Fruit fly (Drosophila melanogaster) whole organism, embryonic: Measurements from ENCODE around the gene PIP4K.

Source experiments
- BEAF-32 ChIP-seq: fragments of 200-800 bp; sonication (Bioruptor generic); optimal IDR thresholded peaks from 3 replicates; lab custom pipeline; 2017; ENCODE audit warnings: missing biosample characterization, missing genetic modification characterization, mild to moderate bottlenecking, moderate library complexity, missing genetic modification reagents
- Bteb2 ChIP-seq: fragments of 200-800 bp; sonication (Bioruptor generic); optimal IDR thresholded peaks from 2 replicates; lab custom pipeline; 2016; ENCODE audit warnings: missing biosample characterization, missing genetic modification characterization
- CG10267 ChIP-seq: fragments of 200-800 bp; sonication (Bioruptor generic); optimal IDR thresholded peaks from 2 replicates; lab custom pipeline; 2018; ENCODE audit warnings: missing biosample characterization, mild to moderate bottlenecking, missing genetic modification characterization, moderate library complexity
- CG11504 ChIP-seq: fragments of 200-800 bp; sonication (Bioruptor generic); optimal IDR thresholded peaks from 3 replicates; lab custom pipeline; 2019; ENCODE audit warnings: missing biosample characterization, mild to moderate bottlenecking, missing genetic modification characterization, moderate library complexity
- CG11723 ChIP-seq: fragments of 200-800 bp; sonication (Bioruptor generic); optimal IDR thresholded peaks from 2 replicates; lab custom pipeline; 2017; ENCODE audit warnings: missing biosample characterization, mild to moderate bottlenecking, missing genetic modification characterization
- CG12299 ChIP-seq: fragments of 200-800 bp; sonication (Bioruptor generic); optimal IDR thresholded peaks from 2 replicates; lab custom pipeline; 2018; ENCODE audit warnings: missing biosample characterization, mild to moderate bottlenecking, missing genetic modification characterization
- CG12769 ChIP-seq: fragments of 200-800 bp; sonication (Bioruptor generic); optimal IDR thresholded peaks from 2 replicates; lab custom pipeline; 2019; ENCODE audit warnings: missing biosample characterization, mild to moderate bottlenecking, missing genetic modification characterization, moderate library complexity
- CG13296 ChIP-seq: fragments of 200-800 bp; sonication (Bioruptor generic); optimal IDR thresholded peaks from 3 replicates; lab custom pipeline; 2018; ENCODE audit warnings: missing biosample characterization, mild to moderate bottlenecking, missing genetic modification characterization
- CG13894 ChIP-seq: fragments of 200-800 bp; sonication (Bioruptor generic); optimal IDR thresholded peaks from 3 replicates; lab custom pipeline; 2018; ENCODE audit warnings: missing biosample characterization, mild to moderate bottlenecking, missing genetic modification characterization, moderate library complexity
- CG14710 ChIP-seq: fragments of 200-800 bp; sonication (Bioruptor generic); optimal IDR thresholded peaks from 3 replicates; lab custom pipeline; 2019; ENCODE audit warnings: missing biosample characterization, mild to moderate bottlenecking, missing genetic modification characterization, moderate library complexity
- CG17802 ChIP-seq: fragments of 200-800 bp; sonication (Bioruptor generic); optimal IDR thresholded peaks from 2 replicates; lab custom pipeline; 2018; ENCODE audit warnings: missing biosample characterization, mild to moderate bottlenecking, missing genetic modification characterization, moderate library complexity
- CG18599 ChIP-seq: fragments of 200-800 bp; sonication (Bioruptor generic); optimal IDR thresholded peaks from 3 replicates; lab custom pipeline; 2017; ENCODE audit warnings: missing biosample characterization, missing genetic modification characterization, mild to moderate bottlenecking, moderate library complexity, missing genetic modification reagents
- CG2120 ChIP-seq: fragments of 200-800 bp; sonication (Bioruptor generic); optimal IDR thresholded peaks from 3 replicates; lab custom pipeline; 2016; ENCODE audit warnings: missing biosample characterization, missing genetic modification characterization
- CG31441 ChIP-seq: fragments of 200-800 bp; sonication (Bioruptor generic); IDR thresholded peaks from 2 replicates; pipeline ENCODE4 v1.3.6; 2022; ENCODE audit warnings: missing biosample characterization, missing genetic modification characterization
- CG33213 ChIP-seq: fragments of 200-800 bp; sonication (Bioruptor generic); optimal IDR thresholded peaks from 3 replicates; lab custom pipeline; 2016; ENCODE audit warnings: missing biosample characterization, missing genetic modification characterization
- CG34422 ChIP-seq: fragments of 200-800 bp; sonication (Bioruptor generic); IDR thresholded peaks from 3 replicates; pipeline ENCODE4 v1.3.6; 2022; ENCODE audit warnings: missing biosample characterization, missing genetic modification characterization
- CG3995 ChIP-seq: fragments of 200-800 bp; sonication (Bioruptor generic); optimal IDR thresholded peaks from 3 replicates; lab custom pipeline; 2016; ENCODE audit warnings: missing biosample characterization, missing genetic modification characterization
- CG4707 ChIP-seq: fragments of 200-800 bp; sonication (Bioruptor generic); optimal IDR thresholded peaks from 2 replicates; lab custom pipeline; 2018; ENCODE audit warnings: missing biosample characterization, mild to moderate bottlenecking, missing genetic modification characterization, moderate library complexity
- CG6683 ChIP-seq: fragments of 200-800 bp; sonication (Bioruptor generic); optimal IDR thresholded peaks from 2 replicates; lab custom pipeline; 2017; ENCODE audit warnings: missing biosample characterization, mild to moderate bottlenecking, missing genetic modification characterization, missing genetic modification reagents
- CG6765 ChIP-seq: fragments of 200-800 bp; sonication (Bioruptor generic); optimal IDR thresholded peaks from 3 replicates; lab custom pipeline; 2017; ENCODE audit warnings: missing biosample characterization, mild to moderate bottlenecking, missing genetic modification characterization
- CG7357 ChIP-seq: fragments of 200-800 bp; sonication (Bioruptor generic); IDR thresholded peaks from 3 replicates; pipeline ENCODE4 v1.3.6; 2022; ENCODE audit warnings: missing biosample characterization, missing genetic modification characterization
- CG7963 ChIP-seq: fragments of 200-800 bp; sonication (Bioruptor generic); IDR thresholded peaks from 3 replicates; pipeline ENCODE4 v1.3.6; 2022; ENCODE audit warnings: missing biosample characterization, missing genetic modification characterization; ENCODE audit not compliant: partially characterized antibody
- CG9437 ChIP-seq: fragments of 200-800 bp; sonication (Bioruptor generic); optimal IDR thresholded peaks from 2 replicates; lab custom pipeline; 2018; ENCODE audit warnings: missing biosample characterization, mild to moderate bottlenecking, missing genetic modification characterization
- CoRest ChIP-seq: fragments of 200-800 bp; sonication (Bioruptor generic); optimal IDR thresholded peaks from 3 replicates; lab custom pipeline; 2018; ENCODE audit warnings: missing biosample characterization, mild to moderate bottlenecking, missing genetic modification characterization, moderate library complexity
- D19B ChIP-seq: fragments of 200-800 bp; sonication (Bioruptor generic); optimal IDR thresholded peaks from 2 replicates; lab custom pipeline; 2017; ENCODE audit warnings: missing biosample characterization, mild to moderate bottlenecking, missing genetic modification characterization
- Deaf1 ChIP-seq: fragments of 200-800 bp; optimal IDR thresholded peaks from 3 replicates; lab custom pipeline; 2019; ENCODE audit warnings: missing biosample characterization, mild to moderate bottlenecking, missing genetic modification characterization, moderate library complexity
- Dll ChIP-seq: fragments of 200-800 bp; sonication (Bioruptor generic); IDR thresholded peaks from 4 replicates; pipeline ENCODE4 v1.3.6; 2022; ENCODE audit warnings: missing biosample characterization, missing genetic modification characterization; ENCODE audit not compliant: partially characterized antibody
- Doc2 ChIP-seq: fragments of 200-800 bp; sonication (Bioruptor generic); IDR thresholded peaks from 2 replicates; pipeline ENCODE4 v1.3.6; 2022; ENCODE audit warnings: missing biosample characterization, missing genetic modification characterization
- Doc3 ChIP-seq: fragments of 200-800 bp; sonication (Bioruptor generic); IDR thresholded peaks from 3 replicates; pipeline ENCODE4 v1.3.6; 2022; ENCODE audit warnings: missing biosample characterization, missing genetic modification characterization; ENCODE audit not compliant: partially characterized antibody
- Ets97D ChIP-seq: fragments of 200-800 bp; sonication (Bioruptor generic); optimal IDR thresholded peaks from 3 replicates; lab custom pipeline; 2016; ENCODE audit warnings: missing biosample characterization, missing genetic modification characterization
- HLH54F ChIP-seq: fragments of 200-800 bp; sonication (Bioruptor generic); optimal IDR thresholded peaks from 3 replicates; lab custom pipeline; 2016; ENCODE audit warnings: missing biosample characterization, missing genetic modification characterization
- Max ChIP-seq: fragments of 200-800 bp; sonication (Bioruptor generic); optimal IDR thresholded peaks from 2 replicates; lab custom pipeline; 2016; ENCODE audit warnings: missing biosample characterization, mild to moderate bottlenecking, missing genetic modification characterization
- Meics ChIP-seq: fragments of 200-800 bp; sonication (Bioruptor generic); optimal IDR thresholded peaks from 2 replicates; lab custom pipeline; 2017; ENCODE audit warnings: missing biosample characterization, mild to moderate bottlenecking, missing genetic modification characterization
- Myb ChIP-seq: fragments of 200-800 bp; sonication (Bioruptor generic); optimal IDR thresholded peaks from 2 replicates; lab custom pipeline; 2016; ENCODE audit warnings: missing biosample characterization, missing genetic modification characterization
- Nf-YA ChIP-seq: fragments of 200-800 bp; sonication (Bioruptor generic); IDR thresholded peaks from 2 replicates; pipeline ENCODE4 v1.3.6; 2022; ENCODE audit warnings: missing biosample characterization, missing genetic modification characterization
- PHDP ChIP-seq: fragments of 200-800 bp; sonication (Bioruptor generic); optimal IDR thresholded peaks from 3 replicates; lab custom pipeline; 2018; ENCODE audit warnings: missing biosample characterization, mild to moderate bottlenecking, missing genetic modification characterization, moderate library complexity
- Sry-δ ChIP-seq: fragments of 200-800 bp; sonication (Bioruptor generic); optimal IDR thresholded peaks from 2 replicates; lab custom pipeline; 2016; ENCODE audit warnings: missing biosample characterization, missing genetic modification characterization
- YL-1 ChIP-seq: fragments of 200-800 bp; sonication (Bioruptor generic); optimal IDR thresholded peaks from 3 replicates; lab custom pipeline; 2017; ENCODE audit warnings: missing biosample characterization, mild to moderate bottlenecking, missing genetic modification characterization
- dpn ChIP-seq, 2 experiments: fragments of 200-800 bp; sonication (Bioruptor generic); optimal IDR thresholded peaks; 3 replicates each; lab custom pipeline; 2016; ENCODE audit warnings: missing biosample characterization in 2 of 2, missing genetic modification characterization in 2 of 2
- eve ChIP-seq, 2 experiments: fragments of >200 bp; optimal IDR thresholded peaks; 2 replicates each; lab custom pipeline; 2017; ENCODE audit warnings: missing biosample characterization in 2 of 2, missing genetic modification characterization in 2 of 2
- ewg ChIP-seq: fragments of 200-800 bp; sonication (Bioruptor generic); optimal IDR thresholded peaks from 3 replicates; lab custom pipeline; 2017; ENCODE audit warnings: mild to moderate bottlenecking, missing biosample characterization, missing genetic modification reagents, missing genetic modification characterization
- gro ChIP-seq: fragments of 200-800 bp; sonication (Bioruptor generic); optimal IDR thresholded peaks from 2 replicates; lab custom pipeline; 2016; ENCODE audit warnings: missing biosample characterization, missing genetic modification characterization
- hb ChIP-seq: fragments of 200-800 bp; sonication (Bioruptor generic); IDR thresholded peaks from 3 replicates; pipeline ENCODE4 v1.3.6; 2022; ENCODE audit warnings: missing biosample characterization, missing genetic modification characterization; ENCODE audit not compliant: partially characterized antibody
- lola ChIP-seq, 3 experiments: fragments of >200 bp in 2 of 3; fragments of 200-800 bp in 1 of 3; sonication (Bioruptor generic) in 1 of 3; optimal IDR thresholded peaks; 2 replicates each; lab custom pipeline; 2017 to 2019; ENCODE audit warnings: missing biosample characterization in 3 of 3, missing genetic modification characterization in 3 of 3, mild to moderate bottlenecking in 1 of 3, moderate library complexity in 1 of 3
- mld ChIP-seq: fragments of 200-800 bp; sonication (Bioruptor generic); IDR thresholded peaks from 3 replicates; pipeline ENCODE4 v1.3.6; 2022; ENCODE audit warnings: missing biosample characterization, missing genetic modification characterization; ENCODE audit not compliant: partially characterized antibody
- nom ChIP-seq: fragments of 200-800 bp; sonication (Bioruptor generic); optimal IDR thresholded peaks from 2 replicates; lab custom pipeline; 2017; ENCODE audit warnings: missing biosample characterization, missing genetic modification characterization, mild to moderate bottlenecking, moderate library complexity, missing genetic modification reagents
- pfk ChIP-seq: fragments of 200-800 bp; sonication (Bioruptor generic); optimal IDR thresholded peaks from 2 replicates; lab custom pipeline; 2018; ENCODE audit warnings: missing biosample characterization, mild to moderate bottlenecking, missing genetic modification characterization, moderate library complexity
- row ChIP-seq: fragments of 200-800 bp; sonication (Bioruptor generic); IDR thresholded peaks from 3 replicates; pipeline ENCODE4 v1.3.6; 2022; ENCODE audit warnings: missing biosample characterization, missing genetic modification characterization
- zfh2 ChIP-seq: fragments of 200-800 bp; sonication (Bioruptor generic); optimal IDR thresholded peaks from 2 replicates; lab custom pipeline; 2016; ENCODE audit warnings: missing biosample characterization, missing genetic modification characterization

Gene PIP4K

dm6 chr4:1146456-1146855 is 50.2 kb downstream of the PIP4K start (continued):
- TF ChIP-seq CG13894, result peak; percentile 70
- TF ChIP-seq dpn (GFP tag; optimal IDR thresholded peaks at IDR 0.05; lab: Kevin White, UChicago), result peak in 1 of 2 experiments; percentile 24
- no peak for TF ChIP-seq Bteb2
- TF ChIP-seq hb (GFP tag; lab: Robert Waterston, UW), result no peak
- peak; percentile 4 for TF ChIP-seq CG10267 (tag; lab: Kevin White, UChicago)
- no peak for TF ChIP-seq CG7963 (GFP tag; lab: Robert Waterston, UW)
- peak; percentile 24 for TF ChIP-seq CG4707 (GFP tag; lab: Kevin White, UChicago)
- peak; percentile 67 for TF ChIP-seq CG33213 (GFP tag; lab: Kevin White, UChicago)
- TF ChIP-seq Doc2 (GFP tag; lab: Robert Waterston, UW), result no peak
- TF ChIP-seq CG6683 (GFP tag; lab: Kevin White, UChicago), result no peak
- peak; percentile 93 for TF ChIP-seq ewg (GFP tag; lab: Kevin White, UChicago)
- no peak for TF ChIP-seq Deaf1
- TF ChIP-seq Sry-δ (GFP tag; lab: Kevin White, UChicago), result peak; percentile 28
- TF ChIP-seq mld (GFP tag; lab: Robert Waterston, UW), result no peak
- peak; percentile 67 for TF ChIP-seq pfk (GFP tag; lab: Kevin White, UChicago)
- no peak for TF ChIP-seq CG11504
- peak; percentile 96 for TF ChIP-seq CG17802 (tag; lab: Kevin White, UChicago)
- TF ChIP-seq D19B (GFP tag; lab: Kevin White, UChicago), result peak; percentile 27
- TF ChIP-seq Ets97D (GFP tag; lab: Kevin White, UChicago), result peak; percentile 71
- peak; percentile 43 for TF ChIP-seq Meics (GFP tag; lab: Kevin White, UChicago)
- peak; percentile 13 for TF ChIP-seq CG2120 (GFP tag; lab: Kevin White, UChicago)
- peak; percentile 10 for TF ChIP-seq Myb (GFP tag; lab: Kevin White, UChicago)
- TF ChIP-seq CG12299, result peak; percentile 44
- TF ChIP-seq BEAF-32 (GFP tag; lab: Kevin White, UChicago), result peak; percentile 60
- TF ChIP-seq eve (GFP tag; optimal IDR thresholded peaks at IDR 0.05; lab: Kevin White, UChicago), result peak in 1 of 2 experiments; percentile 57
- peak; percentile 19 for TF ChIP-seq Max
- TF ChIP-seq CoRest (tag; lab: Kevin White, UChicago), result peak; percentile 20
- TF ChIP-seq CG11723 (GFP tag; lab: Kevin White, UChicago), result peak; percentile 98
- TF ChIP-seq PHDP, result peak; percentile 41
- peak; percentile 24 for TF ChIP-seq CG13296 (GFP tag; lab: Kevin White, UChicago)
- peak; percentile 5 for TF ChIP-seq CG9437
- TF ChIP-seq HLH54F (GFP tag; lab: Kevin White, UChicago), result peak; percentile 13
- TF ChIP-seq gro (GFP tag; lab: Kevin White, UChicago), result peak; percentile 32
- TF ChIP-seq CG34422 (GFP tag; lab: Robert Waterston, UW), result no peak
- no peak for TF ChIP-seq Doc3 (GFP tag; lab: Robert Waterston, UW)
- no peak for TF ChIP-seq CG18599 (GFP tag; lab: Kevin White, UChicago)
- peak; percentile 2 for TF ChIP-seq CG14710
- TF ChIP-seq row (GFP tag; lab: Robert Waterston, UW), result peak; percentile 76
- TF ChIP-seq Dll (GFP tag; lab: Robert Waterston, UW), result peak; percentile 33; the same call in 1 of the 4 replicates
- peak; percentile 37; the same call in 1 of the 2 replicates for TF ChIP-seq CG31441 (GFP tag; lab: Robert Waterston, UW)
- TF ChIP-seq Nf-YA, result no peak
- TF ChIP-seq CG6765 (GFP tag; lab: Kevin White, UChicago), result peak; percentile 12
- peak; percentile 29 for TF ChIP-seq CG12769 (tag; lab: Kevin White, UChicago)
- TF ChIP-seq YL-1 (GFP tag; lab: Kevin White, UChicago), result peak; percentile 22
- TF ChIP-seq CG3995 (GFP tag; lab: Kevin White, UChicago), result peak; percentile 32
- peak; percentile 94 for TF ChIP-seq CG7357
- TF ChIP-seq nom (GFP tag; lab: Kevin White, UChicago), result no peak
- no peak for TF ChIP-seq zfh2
- TF ChIP-seq lola (GFP tag; optimal IDR thresholded peaks at IDR 0.05; lab: Kevin White, UChicago), result peak in 1 of 3 experiments; percentile 69
